Fruit fly (Drosophila melanogaster): ENCODE results near the gene Slob.

The Slob gene

dm6 chr2L:7685290-7685689 is 10.4 kb upstream of the Slob start:
- TF ChIP-seq EcR (GFP tag; optimal IDR thresholded peaks at IDR 0.05) (no peak), CG14655 (GFP tag; optimal IDR thresholded peaks at IDR 0.05) (no peak), CG32121 (GFP tag; IDR thresholded peaks at IDR 0.05) (no peak)

- TF ChIP-seq CG8301 (tag; optimal IDR thresholded peaks at IDR 0.05) = no peak
- TF ChIP-seq Pif1A (GFP tag; optimal IDR thresholded peaks at IDR 0.05) = no peak
- no peak for TF ChIP-seq CG14655 (GFP tag; optimal IDR thresholded peaks at IDR 0.05)
- no peak for TF ChIP-seq Ets98B (GFP tag; IDR thresholded peaks at IDR 0.05)
- no peak for TF ChIP-seq CG15710 (tag; optimal IDR thresholded peaks at IDR 0.05)
- no peak for TF ChIP-seq CG34367 (tag; optimal IDR thresholded peaks at IDR 0.05)
- TF ChIP-seq gl (tag; optimal IDR thresholded peaks at IDR 0.05) = no peak
- no peak for TF ChIP-seq EcR (GFP tag; optimal IDR thresholded peaks at IDR 0.05)
- no peak for TF ChIP-seq CG8159 (tag; optimal IDR thresholded peaks at IDR 0.05)
- TF ChIP-seq CG32121 (GFP tag; IDR thresholded peaks at IDR 0.05) = no peak
- no peak for TF ChIP-seq CG17806 (tag; optimal IDR thresholded peaks at IDR 0.05)
- no peak for TF ChIP-seq Snoo (tag; optimal IDR thresholded peaks at IDR 0.05)
- no peak for TF ChIP-seq CG10348 (GFP tag; IDR thresholded peaks at IDR 0.05)
- TF ChIP-seq CG4496 (GFP tag; IDR thresholded peaks at IDR 0.05) = no peak
These were observed 5.4 kb upstream of the Slob start for dm6 chr2L:7680298-7680697.

DNA sequence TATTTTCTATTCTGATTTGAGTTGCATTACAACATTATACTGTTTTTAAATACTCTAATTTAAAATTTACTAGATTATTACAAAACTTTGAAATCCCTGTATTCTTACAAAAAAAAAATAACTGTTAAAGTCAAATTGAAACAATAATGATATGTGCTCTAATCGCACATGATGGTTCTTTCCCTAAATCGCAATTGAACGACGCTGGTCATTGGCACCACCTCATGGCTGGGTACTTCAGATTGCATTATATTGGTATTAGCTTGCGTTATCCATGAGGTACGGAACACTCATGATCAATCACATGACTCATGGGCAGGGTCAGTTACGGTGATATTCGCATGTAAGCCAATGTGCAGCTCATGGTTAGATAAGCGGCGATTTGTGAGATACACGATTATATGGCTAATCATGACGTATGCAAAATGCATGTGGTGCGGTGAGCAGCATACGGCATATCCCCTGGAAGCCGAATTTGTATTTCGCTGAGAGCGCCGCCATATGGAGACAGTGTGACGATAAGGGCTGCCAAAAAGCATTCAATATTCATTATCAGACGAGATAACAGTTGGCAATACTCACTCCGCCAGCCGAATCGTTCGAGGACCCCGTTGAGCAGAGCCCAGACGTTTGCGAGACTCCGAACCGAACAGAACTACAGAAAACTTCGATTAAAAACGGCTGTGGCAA is 3.4 kb upstream of the Slob start:
- TF ChIP-seq CG4496 (GFP tag; IDR thresholded peaks at IDR 0.05) (no peak), CG15710 (tag; optimal IDR thresholded peaks at IDR 0.05) (no peak), CG10348 (GFP tag; IDR thresholded peaks at IDR 0.05) (no peak), CG9948 (tag; optimal IDR thresholded peaks at IDR 0.05) (no peak), Pif1A (GFP tag; optimal IDR thresholded peaks at IDR 0.05) (no peak), Ets98B (GFP tag; IDR thresholded peaks at IDR 0.05) (no peak), EcR (GFP tag; optimal IDR thresholded peaks at IDR 0.05) (no peak), Pif1B (GFP tag; optimal IDR thresholded peaks at IDR 0.05) (no peak), rn (GFP tag; IDR thresholded peaks at IDR 0.05) (no peak), gl (tag; optimal IDR thresholded peaks at IDR 0.05) (no peak)

DNA sequence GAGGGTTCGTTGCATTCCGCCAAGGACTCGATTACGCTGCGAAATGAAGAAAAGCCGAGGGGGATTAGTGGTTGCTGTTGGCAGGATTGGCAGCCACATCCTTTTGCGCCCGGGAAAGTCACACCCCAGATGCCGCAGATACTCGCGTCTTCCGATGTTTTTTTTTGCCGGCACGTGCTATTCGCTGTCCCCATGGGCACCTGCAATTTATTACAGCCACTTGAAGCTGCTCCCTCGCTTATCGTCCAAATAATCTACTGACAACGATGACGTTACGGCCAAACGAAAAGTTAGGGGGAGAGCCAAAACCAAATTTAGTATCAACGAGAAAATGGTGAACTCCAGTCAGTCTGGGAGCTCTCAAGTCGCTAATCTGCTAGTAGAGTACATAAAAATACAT is 2.1 kb upstream of the Slob start:
- no peak for TF ChIP-seq CG4496 (GFP tag; IDR thresholded peaks at IDR 0.05)
- TF ChIP-seq Snoo (tag; optimal IDR thresholded peaks at IDR 0.05) = no peak
- TF ChIP-seq CG14655 (GFP tag; optimal IDR thresholded peaks at IDR 0.05) = no peak
- no peak for TF ChIP-seq gl (tag; optimal IDR thresholded peaks at IDR 0.05)
- no peak for TF ChIP-seq CG34367 (tag; optimal IDR thresholded peaks at IDR 0.05)
- TF ChIP-seq CG12605 (GFP tag; IDR thresholded peaks at IDR 0.05) = no peak
- TF ChIP-seq D1 (tag; optimal IDR thresholded peaks at IDR 0.05) = no peak

- TF ChIP-seq CG15710 (tag; optimal IDR thresholded peaks at IDR 0.05) = no peak
- TF ChIP-seq CG32121 (GFP tag; IDR thresholded peaks at IDR 0.05) = no peak
- no peak for TF ChIP-seq fd96Ca (GFP tag; IDR thresholded peaks at IDR 0.05)
- no peak for TF ChIP-seq CG14655 (GFP tag; optimal IDR thresholded peaks at IDR 0.05)
- no peak for TF ChIP-seq gl (tag; optimal IDR thresholded peaks at IDR 0.05)
These were observed 888 bp upstream of the Slob start for dm6 chr2L:7675754-7676178.

dm6 chr2L:7665747-7666146 is 9.1 kb downstream of the Slob start, which contains the start of gene Myo28B1:
Gene Myo28B1, plus strand, starts transcription at chr2L:7666047.
- TF ChIP-seq CG14655 (GFP tag; optimal IDR thresholded peaks at IDR 0.05) = no peak

- TF ChIP-seq CG15710 (tag; optimal IDR thresholded peaks at IDR 0.05) (no peak), CG10348 (GFP tag; IDR thresholded peaks at IDR 0.05) (no peak), CG9948 (tag; optimal IDR thresholded peaks at IDR 0.05) (no peak), CG32121 (GFP tag; IDR thresholded peaks at IDR 0.05) (no peak), Ets98B (GFP tag; IDR thresholded peaks at IDR 0.05) (no peak), CG14655 (GFP tag; optimal IDR thresholded peaks at IDR 0.05) (no peak), CG13204 (GFP tag; optimal IDR thresholded peaks at IDR 0.05) (no peak)
These were observed 14.8 kb downstream of the Slob start for dm6 chr2L:7660087-7660486.

DNA sequence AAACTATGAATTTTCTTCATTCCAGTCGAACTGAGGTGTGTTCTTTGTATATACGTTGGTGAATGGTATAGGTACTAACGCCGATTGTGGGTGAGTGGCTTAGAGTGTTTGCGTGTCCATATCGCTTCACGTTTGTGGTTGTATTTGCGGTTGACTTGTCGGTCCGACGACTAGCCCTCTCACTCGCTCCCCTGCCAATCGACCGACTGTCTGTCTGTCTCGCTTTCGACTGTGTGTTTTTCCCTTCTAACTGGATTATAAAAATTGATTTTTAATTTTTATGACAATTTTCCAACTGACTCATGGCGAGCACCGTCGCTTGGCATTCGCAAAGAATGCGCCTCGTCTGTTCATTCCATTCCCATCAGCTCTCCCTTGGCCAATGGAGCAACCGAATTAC is 15.3 kb downstream of the Slob start:
- TF ChIP-seq CG15710 (tag; optimal IDR thresholded peaks at IDR 0.05) (no peak), Pif1B (GFP tag; optimal IDR thresholded peaks at IDR 0.05) (no peak), CG9948 (tag; optimal IDR thresholded peaks at IDR 0.05) (no peak), Snoo (tag; optimal IDR thresholded peaks at IDR 0.05) (no peak), CG13204 (GFP tag; optimal IDR thresholded peaks at IDR 0.05) (no peak), Ets98B (GFP tag; IDR thresholded peaks at IDR 0.05) (no peak), rn (GFP tag; IDR thresholded peaks at IDR 0.05) (no peak), D1 (tag; optimal IDR thresholded peaks at IDR 0.05) (no peak), CG34367 (tag; optimal IDR thresholded peaks at IDR 0.05) (no peak), CG10348 (GFP tag; IDR thresholded peaks at IDR 0.05) (no peak), gl (tag; optimal IDR thresholded peaks at IDR 0.05) (no peak), Pif1A (GFP tag; optimal IDR thresholded peaks at IDR 0.05) (no peak), CG8159 (tag; optimal IDR thresholded peaks at IDR 0.05) (no peak), CG4496 (GFP tag; IDR thresholded peaks at IDR 0.05) (no peak), CG8301 (tag; optimal IDR thresholded peaks at IDR 0.05) (no peak), CG32121 (GFP tag; IDR thresholded peaks at IDR 0.05) (no peak), CG14655 (GFP tag; optimal IDR thresholded peaks at IDR 0.05) (no peak)

Data from whole organism, pupa.